Fruit fly (Drosophila melanogaster): ENCODE data around the gene Hsp27.

Hsp27 gene

dm6 chr3L:9429665-9430607, 46.1 kb downstream of the Hsp27 start, which contains the start of the genes RpS17 and MTF-1 (continued):
- TF ChIP-seq gfzf (GFP tag; optimal IDR thresholded peaks at IDR 0.05) (peak; percentile 94), exex (tag; optimal IDR thresholded peaks at IDR 0.05) (peak; percentile 45), sens-2 (GFP tag; IDR thresholded peaks at IDR 0.05) (0 out of 2 replicates have a peak, but pooled peaks have one; percentile 27), ash1 (GFP tag; optimal IDR thresholded peaks at IDR 0.05) (no peak), pum (GFP tag; optimal IDR thresholded peaks at IDR 0.05) (no peak), CG2678 (tag; optimal IDR thresholded peaks at IDR 0.05) (peak; percentile 53), CG11723 (GFP tag; optimal IDR thresholded peaks at IDR 0.05) (peak; percentile 26), stwl (tag; optimal IDR thresholded peaks at IDR 0.05) (peak; percentile 39), Hey (tag; optimal IDR thresholded peaks at IDR 0.05) (no peak), fd64A (GFP tag; optimal IDR thresholded peaks at IDR 0.05) (peak; percentile 21), CG1024 (GFP tag; IDR thresholded peaks at IDR 0.05) (peak; percentile 61), CG8765 (GFP tag; IDR thresholded peaks at IDR 0.05) (no peak), CG4617 (GFP tag; optimal IDR thresholded peaks at IDR 0.05; ENCODE audit: borderline replicate concordance) (peak; percentile 60), CG34422 (GFP tag; IDR thresholded peaks at IDR 0.05) (peak; percentile 62; the same call in 2 of the 3 replicates), CG9727 (GFP tag; optimal IDR thresholded peaks at IDR 0.05) (peak; percentile 79), CG15073 (GFP tag; optimal IDR thresholded peaks at IDR 0.05) (no peak), Rfx (GFP tag; IDR thresholded peaks at IDR 0.05) (peak; percentile 70), CG18011 (GFP tag; optimal IDR thresholded peaks at IDR 0.05) (peak; percentile 7), BEAF-32 (GFP tag; optimal IDR thresholded peaks at IDR 0.05) (peak; percentile 44), Usf (GFP tag; optimal IDR thresholded peaks at IDR 0.05) (peak; percentile 1), CG17829 (tag; optimal IDR thresholded peaks at IDR 0.05) (peak; percentile 28), CG1603 (tag; optimal IDR thresholded peaks at IDR 0.05) (peak; percentile 50), Eip74EF (GFP tag; optimal IDR thresholded peaks at IDR 0.05) (peak in 1 of 2 experiments; percentile 73), CG9817 (tag; optimal IDR thresholded peaks at IDR 0.05) (no peak), CG14014 (GFP tag; IDR thresholded peaks at IDR 0.05) (peak; percentile 39; the same call in 1 of the 2 replicates), pros (GFP tag; optimal IDR thresholded peaks at IDR 0.05) (no peak), CG13123 (GFP tag; optimal IDR thresholded peaks at IDR 0.05) (peak; percentile 24), Hmr (GFP tag; optimal IDR thresholded peaks at IDR 0.05) (peak; percentile 66), ham (GFP tag; IDR thresholded peaks at IDR 0.05) (no peak), slp2 (GFP tag; optimal IDR thresholded peaks at IDR 0.05) (peak; percentile 26), pzg (GFP tag; optimal IDR thresholded peaks at IDR 0.05) (peak; percentile 87), CG3847 (GFP tag; IDR thresholded peaks at IDR 0.05) (peak; percentile 34; the same call in 1 of the 2 replicates), Trl (optimal IDR thresholded peaks at IDR 0.05) (no peak), Trl (GFP tag; optimal IDR thresholded peaks at IDR 0.05) (peak; percentile 20), CG10543 (GFP tag; optimal IDR thresholded peaks at IDR 0.05) (peak; percentile 22), h (optimal IDR thresholded peaks at IDR 0.05) (no peak), CG6765 (GFP tag; optimal IDR thresholded peaks at IDR 0.05) (peak; percentile 73), Taf1 (GFP tag; IDR thresholded peaks at IDR 0.05) (no peak), hkb (optimal IDR thresholded peaks at IDR 0.05) (no peak), hkb (GFP tag; IDR thresholded peaks at IDR 0.05) (peak; percentile 50), Scr (GFP tag; IDR thresholded peaks at IDR 0.05; ENCODE audit: partially characterized antibody) (no peak; the same call in 1 of the 2 replicates), Dad (GFP tag; optimal IDR thresholded peaks at IDR 0.05) (peak; percentile 6), Bdp1 (GFP tag; optimal IDR thresholded peaks at IDR 0.05) (peak; percentile 23), CG12299 (tag; optimal IDR thresholded peaks at IDR 0.05) (peak; percentile 23), Mad (GFP tag; optimal IDR thresholded peaks at IDR 0.05) (peak; percentile 10), B-H2 (GFP tag; optimal IDR thresholded peaks at IDR 0.05) (peak; percentile 44), Myb (GFP tag; optimal IDR thresholded peaks at IDR 0.05) (no peak), nerfin-2 (GFP tag; IDR thresholded peaks at IDR 0.05; ENCODE audit: partially characterized antibody) (no peak), CG1529 (GFP tag; optimal IDR thresholded peaks at IDR 0.05) (peak; percentile 51)
